Worm (Caenorhabditis elegans) whole organism, young adult: Measurements from ENCODE around the gene srh-62.

Experiments used
- F10E7.11 ChIP-seq: sonication (generic microtip); optimal IDR thresholded peaks from 2 replicates; lab custom pipeline; 2017; ENCODE audit warnings: mild to moderate bottlenecking, missing genetic modification characterization, moderate library complexity, missing compliant biosample characterization
- T07F8.4 ChIP-seq: sonication (generic microtip); optimal IDR thresholded peaks from 2 replicates; lab custom pipeline; 2016; ENCODE audit warnings: mild to moderate bottlenecking, missing genetic modification characterization, moderate library complexity, missing compliant biosample characterization
- Y95B8A.8 ChIP-seq: fragments of 200-800 bp; sonication (Bioruptor generic); IDR thresholded peaks from 2 replicates; pipeline ENCODE4 v1.3.6; 2022; ENCODE audit warnings: missing genetic modification reagents, missing genetic modification characterization, missing compliant biosample characterization
- ama-1 ChIP-seq, 3 experiments: fragments of 150-350 bp in 1 of 3; sonication (generic microtip) in 2 of 3; optimal IDR thresholded peaks; 2 replicates each; lab custom pipeline; 2014 to 2018; ENCODE audit warnings: missing biosample characterization in 2 of 3, missing genetic modification characterization in 2 of 3, missing genetic modification reagents in 2 of 3
- ceh-27 ChIP-seq: fragments of 200-800 bp; sonication (Bioruptor generic); optimal IDR thresholded peaks from 2 replicates; lab custom pipeline; 2018; ENCODE audit warnings: mild to moderate bottlenecking, missing genetic modification characterization, moderate library complexity, missing compliant biosample characterization
- fkh-3 ChIP-seq: sonication (generic microtip); optimal IDR thresholded peaks from 2 replicates; lab custom pipeline; 2016; ENCODE audit warnings: mild to moderate bottlenecking, missing genetic modification characterization, missing compliant biosample characterization
- gei-17 ChIP-seq: fragments of 200-800 bp; sonication (Bioruptor generic); optimal IDR thresholded peaks from 2 replicates; lab custom pipeline; 2018; ENCODE audit warnings: mild to moderate bottlenecking, missing genetic modification characterization, missing compliant biosample characterization
- nfya-2 ChIP-seq: fragments of 200-800 bp; sonication (Bioruptor generic); IDR thresholded peaks from 2 replicates; pipeline ENCODE4 v1.3.6; 2022; ENCODE audit warnings: missing genetic modification reagents, missing genetic modification characterization, missing compliant biosample characterization
- pbrm-1 ChIP-seq: fragments of 200-800 bp; sonication (Bioruptor generic); IDR thresholded peaks from 2 replicates; pipeline ENCODE4 v1.3.6; 2022; ENCODE audit warnings: missing genetic modification reagents, missing genetic modification characterization, missing compliant biosample characterization
- pha-4 ChIP-seq: fragments of 150-350 bp; sonication (generic microtip); optimal IDR thresholded peaks from 2 replicates; lab custom pipeline; 2014; ENCODE audit warnings: missing biosample characterization, missing genetic modification reagents, missing genetic modification characterization
- ztf-25 ChIP-seq: fragments of 200-800 bp; sonication (Bioruptor generic); IDR thresholded peaks from 2 replicates; pipeline ENCODE4 v1.3.6; 2022; ENCODE audit warnings: missing genetic modification reagents, missing genetic modification characterization, missing compliant biosample characterization

- TF ChIP-seq pbrm-1 (GFP tag; lab: Robert Waterston, UW) (no peak), Y95B8A.8 (GFP tag; lab: Robert Waterston, UW) (no peak), gei-17 (GFP tag; lab: Kevin White, UChicago) (no peak), pha-4 (no peak), fkh-3 (tag; lab: Kevin White, UChicago) (no peak), ceh-27 (no peak), ama-1 (optimal IDR thresholded peaks at IDR 0.05; lab: Kevin White, UChicago) (no peak), ama-1 (GFP tag; optimal IDR thresholded peaks at IDR 0.05; lab: Kevin White, UChicago) (no peak), T07F8.4 (no peak), nfya-2 (GFP tag; lab: Robert Waterston, UW) (no peak), ztf-25 (GFP tag; lab: Robert Waterston, UW) (no peak), F10E7.11 (no peak)
Measured at ce11 chrV:396309-396708, 6.6 kb downstream of the srh-62 start, which contains the start of gene nhr-253.
